Worm (Caenorhabditis elegans) whole organism, early embryonic: ENCODE data around the gene T22B7.22.

ENCODE experiments used
- F13C5.2 ChIP-seq: sonication (generic microtip); optimal IDR thresholded peaks from 2 replicates; lab custom pipeline; 2017; ENCODE audit warnings: mild to moderate bottlenecking, missing genetic modification characterization, inconsistent platforms, missing compliant biosample characterization
- aly-1 ChIP-seq: sonication (generic microtip); optimal IDR thresholded peaks from 2 replicates; lab custom pipeline; 2016; ENCODE audit warnings: missing genetic modification characterization, missing compliant biosample characterization
- ama-1 ChIP-seq: fragments of 150-350 bp; optimal IDR thresholded peaks from 2 replicates; lab custom pipeline; 2014
- ceh-13 ChIP-seq: fragments of 200-800 bp; sonication (Bioruptor generic); optimal IDR thresholded peaks from 2 replicates; lab custom pipeline; 2018; ENCODE audit warnings: mild to moderate bottlenecking, missing genetic modification characterization, missing compliant biosample characterization
- ets-7 ChIP-seq: sonication (generic microtip); optimal IDR thresholded peaks from 2 replicates; lab custom pipeline; 2016; ENCODE audit warnings: missing genotype, missing genetic modification characterization, missing compliant biosample characterization
- flt-1 ChIP-seq: fragments of 200-800 bp; sonication (Bioruptor generic); IDR thresholded peaks from 2 replicates; pipeline ENCODE4 v1.3.6; 2022; ENCODE audit warnings: missing genetic modification characterization, missing compliant biosample characterization
- hmbx-1 ChIP-seq: sonication (generic microtip); optimal IDR thresholded peaks from 2 replicates; lab custom pipeline; 2016; ENCODE audit warnings: mild to moderate bottlenecking, missing genetic modification characterization, missing compliant biosample characterization
- hnd-1 ChIP-seq: sonication (generic microtip); optimal IDR thresholded peaks from 2 replicates; lab custom pipeline; 2016; ENCODE audit warnings: missing genetic modification characterization, missing compliant biosample characterization
- pes-1 ChIP-seq: fragments of 200-800 bp; sonication (Bioruptor generic); IDR thresholded peaks from 2 replicates; pipeline ENCODE4 v1.3.6; 2022; ENCODE audit warnings: missing genetic modification reagents, missing genetic modification characterization, missing compliant biosample characterization
- scrt-1 ChIP-seq: fragments of 200-800 bp; sonication (Bioruptor generic); IDR thresholded peaks from 2 replicates; pipeline ENCODE4 v1.3.6; 2022; ENCODE audit warnings: missing genetic modification characterization, missing compliant biosample characterization
- tbx-11 ChIP-seq: fragments of 200-800 bp; sonication (Bioruptor generic); IDR thresholded peaks from 2 replicates; pipeline ENCODE4 v1.3.6; 2022; ENCODE audit warnings: missing genetic modification characterization, missing compliant biosample characterization

DNA sequence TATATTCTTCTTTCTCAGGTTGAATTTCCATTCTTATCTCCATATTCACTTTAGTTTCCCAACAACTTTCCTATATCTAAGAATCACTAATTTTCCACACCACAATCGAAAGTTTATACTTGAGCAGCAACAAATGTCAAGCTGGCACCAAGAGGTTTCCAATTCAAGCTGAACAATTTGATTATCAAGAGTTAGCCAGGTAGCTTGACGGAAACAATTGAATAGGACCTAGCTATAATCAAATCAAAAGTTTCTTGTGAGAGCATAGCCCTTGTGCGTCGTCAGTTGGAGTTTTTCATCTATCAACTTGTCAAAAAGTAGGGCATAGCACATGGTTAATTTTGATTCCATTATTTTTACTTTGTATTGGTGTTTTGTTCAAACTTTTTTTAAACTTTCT, 4.2 kb upstream of the T22B7.22 start:
- no peak for TF ChIP-seq flt-1 (GFP tag; lab: Robert Waterston, UW)
- TF ChIP-seq ets-7 (tag; lab: Kevin White, UChicago): no peak
- TF ChIP-seq ama-1 (lab: Kevin White, UChicago): no peak
- no peak for TF ChIP-seq aly-1 (tag; lab: Kevin White, UChicago)
- no peak for TF ChIP-seq scrt-1 (GFP tag; lab: Robert Waterston, UW)
- no peak for TF ChIP-seq ceh-13 (GFP tag; lab: Kevin White, UChicago)
- no peak for TF ChIP-seq pes-1 (GFP tag; lab: Robert Waterston, UW)
- TF ChIP-seq hmbx-1 (tag; lab: Kevin White, UChicago): no peak
- no peak for TF ChIP-seq tbx-11 (GFP tag; lab: Robert Waterston, UW)
- no peak for TF ChIP-seq F13C5.2 (tag; lab: Kevin White, UChicago)
- TF ChIP-seq hnd-1 (tag; lab: Kevin White, UChicago): no peak
